Worm (Caenorhabditis elegans) whole organism, young adult: ENCODE data around the gene htrl-1.

Experiments
- F33H1.4 ChIP-seq: fragments of 200-800 bp; sonication (Bioruptor generic); IDR thresholded peaks from 2 replicates; pipeline ENCODE4 v1.3.6; 2022; ENCODE audit warnings: missing genetic modification reagents, missing genetic modification characterization, missing compliant biosample characterization
- F57C9.4 ChIP-seq: sonication (generic microtip); optimal IDR thresholded peaks from 2 replicates; lab custom pipeline; 2017; ENCODE audit warnings: mild to moderate bottlenecking, missing genetic modification characterization, missing compliant biosample characterization
- nfya-1 ChIP-seq: sonication (generic microtip); optimal IDR thresholded peaks from 2 replicates; lab custom pipeline; 2017; ENCODE audit warnings: antibody characterized with exemption, missing compliant biosample characterization, missing genetic modification characterization, borderline replicate concordance; ENCODE audit not compliant: insufficient read depth
- nhr-27 ChIP-seq: fragments of 200-800 bp; sonication (Bioruptor generic); optimal IDR thresholded peaks from 2 replicates; lab custom pipeline; 2018; ENCODE audit warnings: mild to moderate bottlenecking, missing genetic modification characterization, moderate library complexity, missing compliant biosample characterization
- somi-1 ChIP-seq: fragments of 200-800 bp; sonication (Bioruptor generic); optimal IDR thresholded peaks from 2 replicates; lab custom pipeline; 2018; ENCODE audit warnings: mild to moderate bottlenecking, missing genetic modification characterization, missing compliant biosample characterization
- zim-3 ChIP-seq: sonication (generic microtip); optimal IDR thresholded peaks from 2 replicates; lab custom pipeline; 2017; ENCODE audit warnings: mild to moderate bottlenecking, missing genetic modification characterization, moderate library complexity, missing compliant biosample characterization

ce11 chrV:11520215-11520614 is 24.0 kb upstream of the htrl-1 start, which contains the start of the genes C55A6.11 and C55A6.7:
- TF ChIP-seq zim-3 = no peak
- no peak for TF ChIP-seq F33H1.4 (GFP tag; lab: Robert Waterston, UW)
- no peak for TF ChIP-seq F57C9.4 (tag; lab: Kevin White, UChicago)
- TF ChIP-seq nfya-1 (tag; lab: Kevin White, UChicago) = no peak
- no peak for TF ChIP-seq somi-1
- TF ChIP-seq nhr-27 (tag; lab: Kevin White, UChicago) = no peak
